Fruit fly (Drosophila melanogaster) whole organism: ENCODE data around the gene Twdlalpha.

Source experiments
- Dll ChIP-seq: fragments of >200 bp; optimal IDR thresholded peaks from 2 replicates; lab custom pipeline; 2017
- EcR ChIP-seq, 2 experiments: fragments of >200 bp; optimal IDR thresholded peaks; 2 replicates each; lab custom pipeline; 2017; ENCODE audit warnings: missing biosample characterization in 2 of 2, missing genetic modification characterization in 2 of 2, missing genetic modification reagents in 2 of 2
- psq ChIP-seq: fragments of >200 bp; optimal IDR thresholded peaks from 2 replicates; lab custom pipeline; 2017

DNA sequence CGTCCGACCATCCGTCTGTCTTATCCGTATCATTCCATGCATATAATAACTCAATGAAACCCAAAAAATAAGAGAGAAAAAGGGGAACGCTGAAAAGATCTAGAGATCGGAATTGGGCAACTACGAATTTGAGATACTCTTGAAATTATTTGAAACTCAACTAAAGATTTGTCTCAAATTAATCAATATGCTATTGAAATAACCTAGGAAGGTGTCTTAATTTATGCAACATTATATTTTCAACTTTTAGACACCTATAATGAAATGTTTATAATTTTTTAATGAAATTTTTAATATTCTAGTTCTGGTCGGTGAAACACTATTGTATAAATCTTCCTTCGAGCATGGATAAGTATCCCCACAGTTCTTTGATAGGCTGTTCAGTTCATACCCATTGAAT, 17.9 kb downstream of the Twdlalpha start:
- TF ChIP-seq EcR (GFP tag; optimal IDR thresholded peaks at IDR 0.05; lab: Kevin White, UChicago) (no peak), Dll (no peak), psq (lab: Kevin White, UChicago) (no peak)
